Fruit fly (Drosophila melanogaster) whole organism, prepupa: ENCODE measurements around the gene CG14246.

Experiments used
- CG6792 ChIP-seq: fragments of 200-800 bp; sonication (Bioruptor generic); optimal IDR thresholded peaks from 3 replicates; lab custom pipeline; 2016; ENCODE audit warnings: missing biosample characterization, missing genetic modification characterization
- CG6808 ChIP-seq: fragments of 200-800 bp; sonication (Bioruptor generic); optimal IDR thresholded peaks from 3 replicates; lab custom pipeline; 2017; ENCODE audit warnings: missing biosample characterization, missing genetic modification characterization, mild to moderate bottlenecking, moderate library complexity, missing genetic modification reagents
- CG7368 ChIP-seq: fragments of 200-800 bp; sonication (Bioruptor generic); optimal IDR thresholded peaks from 3 replicates; lab custom pipeline; 2016; ENCODE audit warnings: missing biosample characterization, missing genetic modification characterization
- CG8119 ChIP-seq: fragments of 200-800 bp; sonication (Bioruptor generic); IDR thresholded peaks from 3 replicates; pipeline ENCODE4 v1.3.6; 2022; ENCODE audit warnings: missing biosample characterization, missing genetic modification characterization
- Eip75B ChIP-seq: fragments of 200-800 bp; sonication (Bioruptor generic); optimal IDR thresholded peaks from 3 replicates; lab custom pipeline; 2016; ENCODE audit warnings: missing biosample characterization, missing genetic modification characterization
- Hr38 ChIP-seq: sonication (Bioruptor generic); optimal IDR thresholded peaks from 2 replicates; lab custom pipeline; 2016; ENCODE audit warnings: missing biosample characterization, missing genetic modification characterization
- Met ChIP-seq: fragments of 200-800 bp; sonication (Bioruptor generic); optimal IDR thresholded peaks from 3 replicates; lab custom pipeline; 2016; ENCODE audit warnings: missing biosample characterization, missing genetic modification characterization
- Sox102F ChIP-seq: fragments of 200-800 bp; sonication (Bioruptor generic); optimal IDR thresholded peaks from 2 replicates; lab custom pipeline; 2016; ENCODE audit warnings: missing biosample characterization, mild to moderate bottlenecking, missing genetic modification characterization
- acj6 ChIP-seq: fragments of 200-800 bp; sonication (Bioruptor generic); optimal IDR thresholded peaks from 3 replicates; lab custom pipeline; 2016; ENCODE audit warnings: missing biosample characterization, missing genetic modification characterization
- eg ChIP-seq: fragments of 200-800 bp; sonication (Bioruptor generic); IDR thresholded peaks from 3 replicates; pipeline ENCODE4 v1.3.6; 2022; ENCODE audit warnings: missing biosample characterization, missing genetic modification characterization
- fkh ChIP-seq: fragments of 200-800 bp; sonication (Bioruptor generic); optimal IDR thresholded peaks from 3 replicates; lab custom pipeline; 2017; ENCODE audit warnings: missing biosample characterization, mild to moderate bottlenecking, missing genetic modification characterization, moderate library complexity
- lz ChIP-seq: fragments of 200-800 bp; sonication (Bioruptor generic); optimal IDR thresholded peaks from 3 replicates; lab custom pipeline; 2016; ENCODE audit warnings: missing biosample characterization, missing genetic modification characterization

dm6 chr3R:26717864-26718263, 9.2 kb upstream of the CG14246 start, which contains the start of gene Yif1:
- no peak for TF ChIP-seq Hr38 (GFP tag; lab: Kevin White, UChicago)
- TF ChIP-seq CG6808 (GFP tag; lab: Kevin White, UChicago) = no peak
- no peak for TF ChIP-seq Met (GFP tag; lab: Kevin White, UChicago)
- no peak for TF ChIP-seq CG6792 (GFP tag; lab: Kevin White, UChicago)
- no peak for TF ChIP-seq Eip75B (GFP tag; lab: Kevin White, UChicago)
- TF ChIP-seq CG7368 = no peak
- TF ChIP-seq fkh (GFP tag; lab: Kevin White, UChicago) = no peak
- TF ChIP-seq Sox102F (GFP tag; lab: Kevin White, UChicago) = no peak
- TF ChIP-seq eg (GFP tag; lab: Robert Waterston, UW) = no peak
- TF ChIP-seq acj6 (GFP tag; lab: Kevin White, UChicago) = no peak
- TF ChIP-seq CG8119 (GFP tag; lab: Robert Waterston, UW) = no peak
- TF ChIP-seq lz (GFP tag; lab: Kevin White, UChicago) = no peak
